Worm (Caenorhabditis elegans) whole organism, L4 larva: ENCODE data around the gene lido-4.

Experiments used
- hlh-30 ChIP-seq: sonication (generic microtip); optimal IDR thresholded peaks from 2 replicates; lab custom pipeline; 2017; ENCODE audit warnings: antibody characterized with exemption, mild to moderate bottlenecking, missing genetic modification characterization, missing compliant biosample characterization; ENCODE audit not compliant: insufficient read depth
- lir-3 ChIP-seq: sonication (generic microtip); optimal IDR thresholded peaks from 2 replicates; lab custom pipeline; 2016; ENCODE audit warnings: mild to moderate bottlenecking, missing genetic modification characterization, missing compliant biosample characterization
- madf-9 ChIP-seq: fragments of 200-800 bp; sonication (Bioruptor generic); conservative IDR thresholded peaks from 2 replicates; pipeline ENCODE4 v1.3.6; 2022; ENCODE audit warnings: missing genetic modification reagents, missing genetic modification characterization, missing compliant biosample characterization
- snpc-4 ChIP-seq: fragments of 150-350 bp; optimal IDR thresholded peaks from 2 replicates; lab custom pipeline; 2014; ENCODE audit warnings: missing biosample characterization, missing genetic modification characterization

ce11 chrX:17072088-17072487 is 35.5 kb downstream of the lido-4 start, which contains the start of gene C30G4.4:
- TF ChIP-seq snpc-4 (tag; lab: Kevin White, UChicago): no peak
- TF ChIP-seq hlh-30 (tag; lab: Kevin White, UChicago): no peak
- TF ChIP-seq lir-3 (tag; lab: Kevin White, UChicago): no peak
- no peak for TF ChIP-seq madf-9
